Fruit fly (Drosophila melanogaster): ENCODE data around the gene Nepl5.

dm6 chr2L:6422488-6422887 lies 41.4 kb downstream of the Nepl5 start:
- TF ChIP-seq CG15710 (tag; optimal IDR thresholded peaks at IDR 0.05) (no peak), CG8301 (tag; optimal IDR thresholded peaks at IDR 0.05) (no peak), CG32121 (GFP tag; IDR thresholded peaks at IDR 0.05) (no peak), CG17806 (tag; optimal IDR thresholded peaks at IDR 0.05) (no peak), D1 (tag; optimal IDR thresholded peaks at IDR 0.05) (no peak), EcR (GFP tag; optimal IDR thresholded peaks at IDR 0.05) (no peak)
